Worm (Caenorhabditis elegans): ENCODE data around the gene sru-19.

DNA sequence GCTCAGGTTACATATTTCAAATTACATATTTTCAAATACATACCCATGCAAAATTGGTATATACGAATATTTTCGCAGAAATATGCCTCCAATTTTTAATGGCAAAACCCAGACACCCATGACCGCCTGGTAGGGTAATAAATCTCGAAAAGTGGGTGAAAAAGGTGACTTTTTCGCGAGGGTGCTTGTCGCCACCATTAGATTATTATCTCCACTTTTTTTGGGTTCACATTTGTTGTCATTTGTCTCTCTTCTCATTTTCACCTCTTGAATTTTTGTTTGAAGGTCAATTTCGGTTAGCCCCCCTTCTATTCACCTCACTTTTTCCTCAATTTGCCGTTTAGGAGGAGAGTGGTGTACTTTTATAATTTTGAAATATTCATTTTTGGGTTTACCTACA lies 41.9 kb downstream of the sru-19 start:
- TF ChIP-seq dao-5 (tag; optimal IDR thresholded peaks at IDR 0.05) (no peak), W03F9.2 (tag; optimal IDR thresholded peaks at IDR 0.05) (no peak), him-1 (tag; optimal IDR thresholded peaks at IDR 0.05) (no peak)

All from whole organism, L4/young adult.